Fruit fly (Drosophila melanogaster) whole organism, embryonic: ENCODE data around the gene Sur.

ENCODE experiments used
- Awh ChIP-seq: fragments of 200-800 bp; sonication (Bioruptor generic); IDR thresholded peaks from 2 replicates; pipeline ENCODE4, ENCODE4 v1.3.6; 2022; ENCODE audit warnings: missing biosample characterization, missing genetic modification characterization
- BEAF-32 ChIP-seq: fragments of 200-800 bp; sonication (Bioruptor generic); optimal IDR thresholded peaks from 3 replicates; lab custom pipeline; 2017; ENCODE audit warnings: missing biosample characterization, missing genetic modification characterization, mild to moderate bottlenecking, moderate library complexity, missing genetic modification reagents
- CG10209 ChIP-seq: fragments of 200-800 bp; sonication (Bioruptor generic); optimal IDR thresholded peaks from 3 replicates; lab custom pipeline; 2017; ENCODE audit warnings: missing biosample characterization, mild to moderate bottlenecking, missing genetic modification characterization, missing genetic modification reagents
- CG10267 ChIP-seq: fragments of 200-800 bp; sonication (Bioruptor generic); optimal IDR thresholded peaks from 2 replicates; lab custom pipeline; 2018; ENCODE audit warnings: missing biosample characterization, mild to moderate bottlenecking, missing genetic modification characterization, moderate library complexity
- CG11093 ChIP-seq: fragments of 200-800 bp; sonication (Bioruptor generic); IDR thresholded peaks from 3 replicates; pipeline ENCODE4 v1.3.6; 2022; ENCODE audit warnings: missing biosample characterization, missing genetic modification characterization
- CG1233 ChIP-seq: fragments of 200-800 bp; sonication (Bioruptor generic); optimal IDR thresholded peaks from 4 replicates; lab custom pipeline; 2018; ENCODE audit warnings: missing biosample characterization, mild to moderate bottlenecking, missing genetic modification characterization
- CG12659 ChIP-seq: fragments of 200-800 bp; sonication (Bioruptor generic); optimal IDR thresholded peaks from 3 replicates; lab custom pipeline; 2017; ENCODE audit warnings: mild to moderate bottlenecking, missing biosample characterization, missing genetic modification reagents, missing genetic modification characterization
- CG13775 ChIP-seq: fragments of 200-800 bp; sonication (Bioruptor generic); optimal IDR thresholded peaks from 3 replicates; lab custom pipeline; 2017; ENCODE audit warnings: missing biosample characterization, mild to moderate bottlenecking, missing genetic modification characterization
- CG14667 ChIP-seq: fragments of 200-800 bp; sonication (Bioruptor generic); IDR thresholded peaks from 2 replicates; pipeline ENCODE4 v1.3.6; 2022; ENCODE audit warnings: missing biosample characterization, missing genetic modification characterization
- CG15696 ChIP-seq: fragments of 200-800 bp; sonication (Bioruptor generic); optimal IDR thresholded peaks from 2 replicates; lab custom pipeline; 2019; ENCODE audit warnings: missing biosample characterization, mild to moderate bottlenecking, missing genetic modification characterization, moderate library complexity
- CG1603 ChIP-seq: fragments of 200-800 bp; sonication (Bioruptor generic); optimal IDR thresholded peaks from 2 replicates; lab custom pipeline; 2019; ENCODE audit warnings: missing biosample characterization, mild to moderate bottlenecking, missing genetic modification characterization, moderate library complexity
- CG17359 ChIP-seq: fragments of 200-800 bp; sonication (Bioruptor generic); optimal IDR thresholded peaks from 3 replicates; lab custom pipeline; 2018; ENCODE audit warnings: missing biosample characterization, mild to moderate bottlenecking, missing genetic modification characterization, moderate library complexity
- CG17361 ChIP-seq: fragments of 200-800 bp; sonication (Bioruptor generic); IDR thresholded peaks from 3 replicates; pipeline ENCODE4 v1.3.6; 2022; ENCODE audit warnings: missing biosample characterization, missing genetic modification characterization
- CG1792 ChIP-seq: fragments of 200-800 bp; sonication (Bioruptor generic); optimal IDR thresholded peaks from 2 replicates; lab custom pipeline; 2016; ENCODE audit warnings: missing biosample characterization, missing genetic modification characterization
- CG18262 ChIP-seq: fragments of 200-800 bp; optimal IDR thresholded peaks from 3 replicates; lab custom pipeline; 2019; ENCODE audit warnings: missing biosample characterization, mild to moderate bottlenecking, missing genetic modification characterization, moderate library complexity
- CG30020 ChIP-seq: fragments of 200-800 bp; optimal IDR thresholded peaks from 2 replicates; lab custom pipeline; 2019; ENCODE audit warnings: missing biosample characterization, mild to moderate bottlenecking, missing genetic modification characterization, moderate library complexity
- CG33557 ChIP-seq: fragments of 200-800 bp; sonication (Bioruptor generic); optimal IDR thresholded peaks from 2 replicates; lab custom pipeline; 2019; ENCODE audit warnings: missing biosample characterization, mild to moderate bottlenecking, missing genetic modification characterization, moderate library complexity
- CG34376 ChIP-seq: fragments of 200-800 bp; sonication (Bioruptor generic); optimal IDR thresholded peaks from 2 replicates; lab custom pipeline; 2018; ENCODE audit warnings: missing biosample characterization, mild to moderate bottlenecking, missing genetic modification characterization
- CG3726 ChIP-seq: fragments of 200-800 bp; sonication (Bioruptor generic); IDR thresholded peaks from 3 replicates; pipeline ENCODE4, ENCODE4 v1.3.6; 2022; ENCODE audit warnings: missing biosample characterization, missing genetic modification characterization
- CG4424 ChIP-seq: fragments of 200-800 bp; sonication (Bioruptor generic); optimal IDR thresholded peaks from 3 replicates; lab custom pipeline; 2016; ENCODE audit warnings: missing biosample characterization, missing genetic modification characterization
- CG6689 ChIP-seq: fragments of 200-800 bp; sonication (Bioruptor generic); IDR thresholded peaks from 2 replicates; pipeline ENCODE4 v1.3.6; 2022; ENCODE audit warnings: missing biosample characterization, missing genetic modification characterization
- CG7556 ChIP-seq: fragments of 200-800 bp; sonication (Bioruptor generic); optimal IDR thresholded peaks from 2 replicates; lab custom pipeline; 2017; ENCODE audit warnings: missing biosample characterization, mild to moderate bottlenecking, missing genetic modification characterization
- CHES-1-like ChIP-seq: fragments of 200-800 bp; sonication (Bioruptor generic); optimal IDR thresholded peaks from 2 replicates; lab custom pipeline; 2016; ENCODE audit warnings: missing biosample characterization, missing genetic modification characterization
- Dek ChIP-seq: fragments of 200-800 bp; sonication (Bioruptor generic); optimal IDR thresholded peaks from 3 replicates; lab custom pipeline; 2019; ENCODE audit warnings: missing biosample characterization, mild to moderate bottlenecking, missing genetic modification characterization, moderate library complexity
- Ets97D ChIP-seq: fragments of 200-800 bp; sonication (Bioruptor generic); optimal IDR thresholded peaks from 3 replicates; lab custom pipeline; 2016; ENCODE audit warnings: missing biosample characterization, missing genetic modification characterization
- Fer1 ChIP-seq: fragments of 200-800 bp; sonication (Bioruptor generic); optimal IDR thresholded peaks from 2 replicates; lab custom pipeline; 2017; ENCODE audit warnings: missing biosample characterization, mild to moderate bottlenecking, missing genetic modification characterization
- MBD-R2 ChIP-seq: fragments of 200-800 bp; sonication (Bioruptor generic); IDR thresholded peaks from 2 replicates; pipeline ENCODE4 v1.3.6; 2022; ENCODE audit warnings: missing biosample characterization, missing genetic modification characterization
- Max ChIP-seq: fragments of 200-800 bp; sonication (Bioruptor generic); optimal IDR thresholded peaks from 2 replicates; lab custom pipeline; 2016; ENCODE audit warnings: missing biosample characterization, mild to moderate bottlenecking, missing genetic modification characterization
- NC2β ChIP-seq: fragments of 200-800 bp; sonication (Bioruptor generic); optimal IDR thresholded peaks from 2 replicates; lab custom pipeline; 2016; ENCODE audit warnings: missing biosample characterization, missing genetic modification characterization
- TFAM ChIP-seq: fragments of 200-800 bp; sonication (Bioruptor generic); optimal IDR thresholded peaks from 2 replicates; lab custom pipeline; 2017; ENCODE audit warnings: missing biosample characterization, missing genetic modification characterization, inconsistent platforms
- YL-1 ChIP-seq: fragments of 200-800 bp; sonication (Bioruptor generic); optimal IDR thresholded peaks from 3 replicates; lab custom pipeline; 2017; ENCODE audit warnings: missing biosample characterization, mild to moderate bottlenecking, missing genetic modification characterization
- ap ChIP-seq: fragments of 200-800 bp; sonication (Bioruptor generic); IDR thresholded peaks from 2 replicates; pipeline ENCODE4 v1.3.6; 2022; ENCODE audit warnings: missing biosample characterization, missing genetic modification characterization
- cato ChIP-seq: fragments of 200-800 bp; sonication (Bioruptor generic); optimal IDR thresholded peaks from 2 replicates; lab custom pipeline; 2016; ENCODE audit warnings: missing biosample characterization, missing genetic modification characterization, borderline replicate concordance
- caup ChIP-seq: fragments of 200-800 bp; sonication (Bioruptor generic); optimal IDR thresholded peaks from 3 replicates; lab custom pipeline; 2017; ENCODE audit warnings: missing biosample characterization, mild to moderate bottlenecking, missing genetic modification characterization, moderate library complexity; ENCODE audit not compliant: severe bottlenecking
- dmrt11E ChIP-seq: fragments of 200-800 bp; sonication (Bioruptor generic); optimal IDR thresholded peaks from 3 replicates; lab custom pipeline; 2018; ENCODE audit warnings: missing biosample characterization, mild to moderate bottlenecking, missing genetic modification characterization, moderate library complexity
- fu2 ChIP-seq: fragments of 200-800 bp; sonication (Bioruptor generic); optimal IDR thresholded peaks from 2 replicates; lab custom pipeline; 2016; ENCODE audit warnings: missing biosample characterization, missing genetic modification characterization
- gfzf ChIP-seq: fragments of 200-800 bp; sonication (Bioruptor generic); optimal IDR thresholded peaks from 2 replicates; lab custom pipeline; 2016; ENCODE audit warnings: missing biosample characterization, mild to moderate bottlenecking, missing genetic modification characterization, moderate library complexity
- gsb-n ChIP-seq: fragments of 200-800 bp; sonication (Bioruptor generic); optimal IDR thresholded peaks from 3 replicates; lab custom pipeline; 2018; ENCODE audit warnings: missing biosample characterization, mild to moderate bottlenecking, missing genetic modification characterization
- ham ChIP-seq: fragments of 200-800 bp; sonication (Bioruptor generic); IDR thresholded peaks from 2 replicates; pipeline ENCODE4 v1.3.6; 2022; ENCODE audit warnings: missing biosample characterization, missing genetic modification characterization
- jigr1 ChIP-seq: fragments of 200-800 bp; sonication (Bioruptor generic); IDR thresholded peaks from 3 replicates; pipeline ENCODE4 v1.3.6; 2022; ENCODE audit warnings: missing biosample characterization, missing genetic modification characterization
- nau ChIP-seq: fragments of 200-800 bp; sonication (Bioruptor generic); optimal IDR thresholded peaks from 3 replicates; lab custom pipeline; 2017; ENCODE audit warnings: missing biosample characterization, mild to moderate bottlenecking, missing genetic modification characterization, missing genetic modification reagents
- nmo ChIP-seq: fragments of 200-800 bp; sonication (Bioruptor generic); optimal IDR thresholded peaks from 2 replicates; lab custom pipeline; 2018; ENCODE audit warnings: missing biosample characterization, mild to moderate bottlenecking, missing genetic modification characterization, moderate library complexity
- phol ChIP-seq: fragments of 200-800 bp; sonication (Bioruptor generic); optimal IDR thresholded peaks from 3 replicates; lab custom pipeline; 2018; ENCODE audit warnings: missing biosample characterization, mild to moderate bottlenecking, missing genetic modification characterization, moderate library complexity
- pzg ChIP-seq: fragments of 200-800 bp; sonication (Bioruptor generic); optimal IDR thresholded peaks from 3 replicates; lab custom pipeline; 2018; ENCODE audit warnings: missing biosample characterization, mild to moderate bottlenecking, missing genetic modification characterization, moderate library complexity
- row ChIP-seq: fragments of 200-800 bp; sonication (Bioruptor generic); IDR thresholded peaks from 3 replicates; pipeline ENCODE4 v1.3.6; 2022; ENCODE audit warnings: missing biosample characterization, missing genetic modification characterization
- sd ChIP-seq: fragments of 200-800 bp; sonication (Bioruptor generic); optimal IDR thresholded peaks from 3 replicates; lab custom pipeline; 2018; ENCODE audit warnings: missing biosample characterization, mild to moderate bottlenecking, missing genetic modification characterization, moderate library complexity
- wdn ChIP-seq: fragments of 200-800 bp; sonication (Bioruptor generic); IDR thresholded peaks from 2 replicates; pipeline ENCODE4 v1.3.6; 2022; ENCODE audit warnings: missing biosample characterization, missing genetic modification characterization
- wor ChIP-seq: fragments of 200-800 bp; sonication (Bioruptor generic); IDR thresholded peaks from 2 replicates; pipeline ENCODE4 v1.3.6; 2022; ENCODE audit warnings: missing biosample characterization, missing genetic modification characterization

Sur gene

DNA sequence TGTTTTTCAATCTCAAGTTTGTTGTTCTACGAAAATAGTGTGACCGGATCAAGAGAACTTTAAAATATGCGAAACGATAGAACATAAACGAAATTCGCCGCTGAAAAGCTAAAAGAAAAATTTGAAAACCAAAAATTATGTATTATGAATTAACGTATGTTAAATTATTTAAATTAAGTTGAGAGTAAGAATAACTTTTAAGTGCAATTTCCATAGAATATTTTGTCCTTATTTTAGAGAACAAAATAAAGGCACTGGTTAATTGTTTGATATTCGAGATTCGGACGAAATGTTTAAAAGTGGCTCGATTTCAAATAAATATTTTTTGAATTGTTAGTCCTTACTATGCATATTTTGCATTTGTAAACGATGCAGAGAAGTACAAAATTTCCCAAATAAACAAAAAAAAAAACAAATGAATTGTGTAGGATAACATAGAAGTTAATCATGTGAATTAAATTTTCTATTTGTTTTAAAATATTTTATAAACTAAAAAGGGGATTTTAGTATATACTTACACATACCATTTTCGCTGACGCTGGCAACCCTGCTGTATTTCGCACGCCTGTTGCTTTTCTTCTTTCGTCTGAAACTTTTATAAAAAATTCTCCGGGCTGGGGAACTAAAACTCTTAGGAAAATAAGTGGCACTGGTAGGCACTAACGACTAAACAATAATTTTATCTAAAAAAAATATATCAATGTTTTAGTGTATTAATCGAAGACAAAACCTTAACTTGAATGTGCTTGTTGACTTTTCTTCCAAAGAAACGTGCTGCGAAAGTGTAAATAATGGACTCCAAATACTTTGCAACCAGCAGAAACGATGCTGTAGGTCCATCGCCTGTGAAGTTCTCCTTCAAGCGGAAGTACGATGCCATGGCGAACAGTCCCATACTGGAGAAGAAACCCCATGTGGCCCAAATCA lies 12.0 kb upstream of the Sur start, which contains the start of the genes CG5727 and ath:
TSS of gene CG5727 (minus strand) at position 51 of the 927 bp plus-strand sequence.
TSS of gene ath (plus strand) at position 513 of the 927 bp plus-strand sequence.
- TF ChIP-seq CG10209 (GFP tag; lab: Kevin White, UChicago) (no peak), Ets97D (GFP tag; lab: Kevin White, UChicago) (no peak), YL-1 (GFP tag; lab: Kevin White, UChicago) (peak; percentile 35), wdn (GFP tag; lab: Robert Waterston, UW) (no peak), CG11093 (no peak), CG17361 (GFP tag; lab: Robert Waterston, UW) (peak; percentile 61; the same call in 2 of the 3 replicates), NC2β (no peak), CG1233 (GFP tag; lab: Kevin White, UChicago) (peak; percentile 35), CG33557 (peak; percentile 10), caup (GFP tag; lab: Kevin White, UChicago) (no peak), CG1792 (GFP tag; lab: Kevin White, UChicago) (no peak), nau (no peak), Dek (tag; lab: Kevin White, UChicago) (no peak), nmo (GFP tag; lab: Kevin White, UChicago) (peak; percentile 50), phol (tag; lab: Kevin White, UChicago) (peak; percentile 28), CG7556 (no peak), cato (no peak), Fer1 (GFP tag; lab: Kevin White, UChicago) (peak; percentile 45), Max (GFP tag; lab: Kevin White, UChicago) (peak; percentile 50), CG14667 (no peak), CG18262 (tag; lab: Kevin White, UChicago) (peak; percentile 20), Awh (GFP tag; lab: Robert Waterston, UW) (peak; percentile 38; the same call in 1 of the 2 replicates), BEAF-32 (peak; percentile 18), CG6689 (GFP tag; lab: Robert Waterston, UW) (peak; percentile 38; the same call in 1 of the 2 replicates), gsb-n (no peak), dmrt11E (no peak), CG15696 (tag; lab: Kevin White, UChicago) (peak; percentile 5), pzg (GFP tag; lab: Kevin White, UChicago) (peak; percentile 13), CG30020 (peak; percentile 32), CG13775 (GFP tag; lab: Kevin White, UChicago) (peak; percentile 18), jigr1 (GFP tag; lab: Robert Waterston, UW) (no peak), wor (GFP tag; lab: Robert Waterston, UW) (no peak), row (GFP tag; lab: Robert Waterston, UW) (peak; percentile 63), CG3726 (no peak), ham (GFP tag; lab: Robert Waterston, UW) (no peak), ap (GFP tag; lab: Robert Waterston, UW) (no peak), MBD-R2 (GFP tag; lab: Robert Waterston, UW) (peak; percentile 50; the same call in 1 of the 2 replicates), CG12659 (GFP tag; lab: Kevin White, UChicago) (peak; percentile 28), CG4424 (peak; percentile 34), CG34376 (GFP tag; lab: Kevin White, UChicago) (peak; percentile 7), TFAM (GFP tag; lab: Kevin White, UChicago) (no peak), CG17359 (tag; lab: Kevin White, UChicago) (peak; percentile 7), sd (tag; lab: Kevin White, UChicago) (no peak), CG10267 (tag; lab: Kevin White, UChicago) (peak; percentile 6), CG1603 (tag; lab: Kevin White, UChicago) (no peak), fu2 (GFP tag; lab: Kevin White, UChicago) (no peak), gfzf (GFP tag; lab: Kevin White, UChicago) (peak; percentile 65), CHES-1-like (GFP tag; lab: Kevin White, UChicago) (no peak)
